Fruit fly (Drosophila melanogaster): ENCODE measurements around the gene nyo.
A peak's percentile ranks its signal among the peaks of the same experiment; 100 is the strongest.

nyo gene

dm6 chr3R:31608438-31609188 is 65.8 kb downstream of the nyo start (continued):
- TF ChIP-seq Spps (tag; optimal IDR thresholded peaks at IDR 0.05) (no peak), CG3281 (GFP tag; optimal IDR thresholded peaks at IDR 0.05) (no peak), CG10431 (GFP tag; optimal IDR thresholded peaks at IDR 0.05) (no peak), Trl (optimal IDR thresholded peaks at IDR 0.05) (peak in 1 of 2 experiments; percentile 31), Trl (GFP tag; optimal IDR thresholded peaks at IDR 0.05) (no peak), jigr1 (GFP tag; IDR thresholded peaks at IDR 0.05) (no peak), CG13287 (GFP tag; IDR thresholded peaks at IDR 0.05; ENCODE audit: partially characterized antibody) (no peak), sna (GFP tag; IDR thresholded peaks at IDR 0.05; ENCODE audit: partially characterized antibody) (no peak), sob (GFP tag; IDR thresholded peaks at IDR 0.05) (no peak), Abd-B (GFP tag; optimal IDR thresholded peaks at IDR 0.05) (no peak), CG18476 (GFP tag; optimal IDR thresholded peaks at IDR 0.05) (no peak), CG2712 (tag; optimal IDR thresholded peaks at IDR 0.05) (no peak), slou (GFP tag; optimal IDR thresholded peaks at IDR 0.05) (no peak), CG34224 (GFP tag; IDR thresholded peaks at IDR 0.05; ENCODE audit: partially characterized antibody) (no peak), CG34376 (GFP tag; optimal IDR thresholded peaks at IDR 0.05) (peak; percentile 66), MESR4 (GFP tag; optimal IDR thresholded peaks at IDR 0.05) (peak; percentile 19), lov (optimal IDR thresholded peaks at IDR 0.05) (no peak), lov (GFP tag; IDR thresholded peaks at IDR 0.05) (no peak), fd3F (GFP tag; optimal IDR thresholded peaks at IDR 0.05) (no peak), CG9727 (GFP tag; optimal IDR thresholded peaks at IDR 0.05) (no peak), CG9932 (GFP tag; IDR thresholded peaks at IDR 0.05) (no peak), unpg (GFP tag; optimal IDR thresholded peaks at IDR 0.05) (no peak), CG33557 (GFP tag; optimal IDR thresholded peaks at IDR 0.05) (no peak), HLH4C (GFP tag; IDR thresholded peaks at IDR 0.05; ENCODE audit: partially characterized antibody) (no peak), CG10209 (GFP tag; optimal IDR thresholded peaks at IDR 0.05) (no peak), Mrtf (GFP tag; IDR thresholded peaks at IDR 0.05) (no peak), insv (GFP tag; optimal IDR thresholded peaks at IDR 0.05) (no peak), sd (tag; optimal IDR thresholded peaks at IDR 0.05) (peak; percentile 79), mirr (GFP tag; optimal IDR thresholded peaks at IDR 0.05) (peak; percentile 32), NC2β (GFP tag; optimal IDR thresholded peaks at IDR 0.05) (no peak), Atf3 (GFP tag; optimal IDR thresholded peaks at IDR 0.05) (no peak), crc (GFP tag; optimal IDR thresholded peaks at IDR 0.05) (peak; percentile 4), luna (GFP tag; optimal IDR thresholded peaks at IDR 0.05) (no peak), z (GFP tag; IDR thresholded peaks at IDR 0.05) (no peak), cwo (GFP tag; optimal IDR thresholded peaks at IDR 0.05) (no peak), CG13624 (GFP tag; optimal IDR thresholded peaks at IDR 0.05) (peak; percentile 11), grn (GFP tag; optimal IDR thresholded peaks at IDR 0.05) (no peak), cas (GFP tag; IDR thresholded peaks at IDR 0.05) (no peak), chif (GFP tag; optimal IDR thresholded peaks at IDR 0.05) (no peak), CG7745 (tag; optimal IDR thresholded peaks at IDR 0.05) (no peak), CG15696 (tag; optimal IDR thresholded peaks at IDR 0.05) (no peak), Ptx1 (GFP tag; IDR thresholded peaks at IDR 0.05) (no peak), cg (GFP tag; optimal IDR thresholded peaks at IDR 0.05) (peak; percentile 97), NFAT (GFP tag; IDR thresholded peaks at IDR 0.05) (no peak), CG12299 (tag; optimal IDR thresholded peaks at IDR 0.05) (peak; percentile 15), CG10543 (GFP tag; optimal IDR thresholded peaks at IDR 0.05) (peak; percentile 78), esg (GFP tag; conservative IDR thresholded peaks at IDR 0.05) (no peak), H2.0 (GFP tag; IDR thresholded peaks at IDR 0.05) (no peak), Lhr (GFP tag; optimal IDR thresholded peaks at IDR 0.05) (no peak), CG15479 (GFP tag; optimal IDR thresholded peaks at IDR 0.05) (peak; percentile 23)

All from whole organism, embryonic.